Worm (Caenorhabditis elegans): ENCODE data around the gene ugt-43.

ce11 chrIV:10483607-10484117 is 19.3 kb downstream of the ugt-43 start, which contains the start of the genes F01D4.5 and ced-5:
- no peak for TF ChIP-seq unc-62 (GFP tag; optimal IDR thresholded peaks at IDR 0.05)
- TF ChIP-seq mep-1 (tag; optimal IDR thresholded peaks at IDR 0.05) = peak; percentile 24
- no peak for TF ChIP-seq nhr-237 (tag; optimal IDR thresholded peaks at IDR 0.05)
- TF ChIP-seq nhr-12 (tag; optimal IDR thresholded peaks at IDR 0.05) = no peak
- TF ChIP-seq pha-4 (tag; optimal IDR thresholded peaks at IDR 0.05) = peak; percentile 25
- TF ChIP-seq snpc-4 (tag; optimal IDR thresholded peaks at IDR 0.05) = no peak
- TF ChIP-seq M03D4.4 (tag; optimal IDR thresholded peaks at IDR 0.05) = peak; percentile 22
- TF ChIP-seq ceh-43 (GFP tag; optimal IDR thresholded peaks at IDR 0.05) = no peak
- no peak for TF ChIP-seq bed-3 (GFP tag; optimal IDR thresholded peaks at IDR 0.05)
- no peak for TF ChIP-seq nhr-28 (tag; optimal IDR thresholded peaks at IDR 0.05)
- TF ChIP-seq sptf-1 (tag; optimal IDR thresholded peaks at IDR 0.05) = peak; percentile 54
- no peak for TF ChIP-seq ztf-11 (tag; optimal IDR thresholded peaks at IDR 0.05)
- TF ChIP-seq elt-3 (tag; optimal IDR thresholded peaks at IDR 0.05) = no peak

Measured in whole organism, mixed stage, embryonic.